Fruit fly (Drosophila melanogaster): ENCODE measurements around the gene CG34041.

CG34041 gene

dm6 chr3R:30489797-30490196 is 18.0 kb upstream of the CG34041 start, which contains the start of gene PH4alphaSG2:
Gene PH4alphaSG2, plus strand, starts transcription at chr3R:30490074.
- TF ChIP-seq fkh (GFP tag; optimal IDR thresholded peaks at IDR 0.05) (peak; percentile 43), OdsH (GFP tag; optimal IDR thresholded peaks at IDR 0.05) (no peak)

DNA sequence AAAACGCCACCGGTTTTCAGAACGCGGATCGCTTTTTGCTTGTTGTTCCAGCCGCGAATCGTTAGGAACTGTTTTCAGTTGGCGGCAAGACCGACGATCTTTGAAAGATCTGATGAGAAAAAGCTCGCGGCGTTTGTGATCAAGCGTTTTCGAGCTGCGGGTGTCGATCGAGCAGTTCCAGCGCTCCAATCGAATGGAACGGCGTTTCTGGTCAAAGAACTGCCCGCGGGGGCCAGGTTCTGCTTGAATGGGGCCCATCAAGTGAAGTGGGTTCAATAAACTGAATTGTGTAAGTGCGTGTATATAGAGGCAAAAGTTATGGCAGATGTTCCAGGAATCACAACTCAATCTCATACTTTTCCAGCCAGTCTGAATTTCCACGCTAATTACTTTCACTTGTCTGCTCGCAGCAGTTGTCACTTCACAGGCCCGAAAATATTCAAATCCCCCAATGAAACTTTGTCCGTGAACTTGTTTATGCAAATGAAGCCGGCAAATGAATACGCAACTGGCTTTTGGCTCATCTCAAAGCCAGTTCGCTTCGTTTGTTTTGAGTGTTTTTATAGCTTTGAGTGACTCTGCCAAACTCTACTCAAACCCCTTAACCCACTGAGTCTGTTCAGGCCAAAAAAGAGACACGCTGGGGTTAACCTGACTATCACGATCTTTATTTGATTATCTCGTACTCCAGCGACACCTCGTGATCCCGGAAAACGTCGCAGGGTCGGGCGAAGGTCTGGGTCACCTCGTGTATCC is 11.5 kb upstream of the CG34041 start, which contains the start of gene PH4alphaMP:
Gene PH4alphaMP (minus strand): TSS at position 51 of the 756 bp plus-strand sequence.
- TF ChIP-seq Lpt (GFP tag; optimal IDR thresholded peaks at IDR 0.05) (no peak), CG7368 (GFP tag; optimal IDR thresholded peaks at IDR 0.05) (no peak), lz (GFP tag; optimal IDR thresholded peaks at IDR 0.05) (no peak), Sox14 (GFP tag; optimal IDR thresholded peaks at IDR 0.05) (no peak), CG6792 (GFP tag; optimal IDR thresholded peaks at IDR 0.05) (no peak), CG3032 (tag; optimal IDR thresholded peaks at IDR 0.05) (no peak), svp (GFP tag) (peak; percentile 23), pdm3 (GFP tag; optimal IDR thresholded peaks at IDR 0.05) (no peak), fkh (GFP tag; optimal IDR thresholded peaks at IDR 0.05) (no peak), Blimp-1 (GFP tag; optimal IDR thresholded peaks at IDR 0.05) (peak; percentile 33), CG32006 (GFP tag; optimal IDR thresholded peaks at IDR 0.05) (no peak), net (GFP tag; optimal IDR thresholded peaks at IDR 0.05) (no peak), ss (GFP tag; optimal IDR thresholded peaks at IDR 0.05) (no peak)

dm6 chr3R:30500226-30500625 is 7.6 kb upstream of the CG34041 start, which contains the start of gene PH4alphaNE1:
Gene PH4alphaNE1, minus strand, starts transcription at chr3R:30500326.
- no peak for TF ChIP-seq Hr39 (GFP tag; optimal IDR thresholded peaks at IDR 0.05)
- TF ChIP-seq CG16779 (tag; optimal IDR thresholded peaks at IDR 0.05): no peak
- TF ChIP-seq Smox (GFP tag; optimal IDR thresholded peaks at IDR 0.05): no peak
- no peak for TF ChIP-seq CG8119 (GFP tag; IDR thresholded peaks at IDR 0.05)
- TF ChIP-seq Lpt (GFP tag; optimal IDR thresholded peaks at IDR 0.05): no peak
- no peak for TF ChIP-seq Ets21C (GFP tag; optimal IDR thresholded peaks at IDR 0.05)
- TF ChIP-seq Sox14 (GFP tag; optimal IDR thresholded peaks at IDR 0.05): no peak
- no peak for TF ChIP-seq acj6 (GFP tag; optimal IDR thresholded peaks at IDR 0.05)
- no peak for TF ChIP-seq Hr4 (GFP tag; optimal IDR thresholded peaks at IDR 0.05)
- TF ChIP-seq CG6792 (GFP tag; optimal IDR thresholded peaks at IDR 0.05): no peak
- no peak for TF ChIP-seq OdsH (GFP tag; optimal IDR thresholded peaks at IDR 0.05)

- TF ChIP-seq CG10631 (GFP tag; optimal IDR thresholded peaks at IDR 0.05) (peak; percentile 62), Sox102F (GFP tag; optimal IDR thresholded peaks at IDR 0.05) (peak; percentile 67), Gug (GFP tag; IDR thresholded peaks at IDR 0.05) (peak; percentile 53; the same call in 1 of the 2 replicates), CG6163 (GFP tag; IDR thresholded peaks at IDR 0.05) (peak; percentile 82), Hr39 (GFP tag; optimal IDR thresholded peaks at IDR 0.05) (peak; percentile 88), Eip93F (GFP tag; optimal IDR thresholded peaks at IDR 0.05) (no peak), CG10669 (GFP tag; optimal IDR thresholded peaks at IDR 0.05) (peak; percentile 56), CG8119 (GFP tag; IDR thresholded peaks at IDR 0.05) (peak; percentile 73), CG9139 (GFP tag; optimal IDR thresholded peaks at IDR 0.05) (peak; percentile 16), salr (GFP tag; optimal IDR thresholded peaks at IDR 0.05) (peak; percentile 1 to 41), spab (GFP tag; optimal IDR thresholded peaks at IDR 0.05) (peak; percentile 38), CG32006 (GFP tag; optimal IDR thresholded peaks at IDR 0.05) (peak; percentile 73), pdm3 (GFP tag; optimal IDR thresholded peaks at IDR 0.05) (peak; percentile 60), Lpt (GFP tag; optimal IDR thresholded peaks at IDR 0.05) (no peak), cyc (GFP tag; optimal IDR thresholded peaks at IDR 0.05) (peak; percentile 76), Sox15 (GFP tag; optimal IDR thresholded peaks at IDR 0.05) (peak; percentile 48), ss (GFP tag; optimal IDR thresholded peaks at IDR 0.05) (no peak), CG6276 (GFP tag; optimal IDR thresholded peaks at IDR 0.05) (peak; percentile 40), CG1621 (tag; optimal IDR thresholded peaks at IDR 0.05) (peak; percentile 55), Ets21C (GFP tag; optimal IDR thresholded peaks at IDR 0.05) (peak; percentile 63), dac (GFP tag; optimal IDR thresholded peaks at IDR 0.05) (no peak), Eip75B (GFP tag; optimal IDR thresholded peaks at IDR 0.05) (peak; percentile 63), CG34406 (GFP tag; optimal IDR thresholded peaks at IDR 0.05) (peak; percentile 54), CG6808 (GFP tag; optimal IDR thresholded peaks at IDR 0.05) (peak; percentile 43), fkh (GFP tag; optimal IDR thresholded peaks at IDR 0.05) (no peak), CG3919 (GFP tag; optimal IDR thresholded peaks at IDR 0.05) (peak; percentile 76), CG8632 (GFP tag; optimal IDR thresholded peaks at IDR 0.05) (peak; percentile 26), lz (GFP tag; optimal IDR thresholded peaks at IDR 0.05) (peak; percentile 76), OdsH (GFP tag; optimal IDR thresholded peaks at IDR 0.05) (peak; percentile 66), CG15336 (GFP tag; IDR thresholded peaks at IDR 0.05) (peak; percentile 72), esn (GFP tag; optimal IDR thresholded peaks at IDR 0.05) (no peak)
These were observed 6.6 kb upstream of the CG34041 start for dm6 chr3R:30501174-30501573.

Measured in whole organism, prepupa.